Fruit fly (Drosophila melanogaster): ENCODE measurements around the gene shep.

shep gene

DNA sequence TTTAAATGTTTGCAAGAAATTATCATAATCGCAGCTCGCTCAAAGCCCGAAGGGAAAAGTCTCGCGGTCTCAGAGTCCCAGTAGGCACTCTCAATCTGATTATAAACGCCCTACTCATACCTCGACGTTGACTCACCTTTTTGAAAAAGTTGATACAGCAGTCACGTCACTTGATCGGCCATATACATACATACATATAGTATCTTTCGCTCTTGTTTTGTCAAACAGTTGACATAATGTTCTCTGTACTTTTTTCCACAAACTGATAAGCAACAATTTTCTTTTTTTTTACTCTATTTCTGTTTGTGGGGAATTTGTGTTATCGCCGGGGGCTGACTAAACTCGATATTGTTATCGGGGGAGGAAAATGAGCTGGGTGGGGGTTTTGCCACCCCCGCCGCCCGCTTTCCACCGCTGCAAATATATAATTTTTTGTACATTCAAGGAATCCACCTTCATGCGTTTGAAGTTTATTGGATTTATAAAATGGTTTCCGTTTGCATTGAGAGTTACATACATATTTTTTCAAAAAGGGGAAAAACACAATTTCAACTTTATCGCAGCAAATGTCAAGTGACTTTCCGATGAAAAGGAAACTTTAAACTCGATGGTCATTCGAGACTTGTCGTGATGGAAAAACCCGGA is 96.7 kb downstream of the shep start (continued):
- peak in 1 of 2 experiments; percentile 52 for TF ChIP-seq Pdp1 (GFP tag; optimal IDR thresholded peaks at IDR 0.05)
- no peak for TF ChIP-seq Sin3A (optimal IDR thresholded peaks at IDR 0.05)
- TF ChIP-seq nerfin-1 (tag; optimal IDR thresholded peaks at IDR 0.05): no peak
- TF ChIP-seq stc (GFP tag; IDR thresholded peaks at IDR 0.05): no peak
- TF ChIP-seq sd (tag; optimal IDR thresholded peaks at IDR 0.05): peak; percentile 85
- TF ChIP-seq sens (GFP tag): peak; percentile 33
- peak; percentile 16 for TF ChIP-seq lab (GFP tag; optimal IDR thresholded peaks at IDR 0.05)
- TF ChIP-seq tx (GFP tag; optimal IDR thresholded peaks at IDR 0.05): no peak
- TF ChIP-seq mirr (GFP tag; optimal IDR thresholded peaks at IDR 0.05): peak; percentile 32

DNA sequence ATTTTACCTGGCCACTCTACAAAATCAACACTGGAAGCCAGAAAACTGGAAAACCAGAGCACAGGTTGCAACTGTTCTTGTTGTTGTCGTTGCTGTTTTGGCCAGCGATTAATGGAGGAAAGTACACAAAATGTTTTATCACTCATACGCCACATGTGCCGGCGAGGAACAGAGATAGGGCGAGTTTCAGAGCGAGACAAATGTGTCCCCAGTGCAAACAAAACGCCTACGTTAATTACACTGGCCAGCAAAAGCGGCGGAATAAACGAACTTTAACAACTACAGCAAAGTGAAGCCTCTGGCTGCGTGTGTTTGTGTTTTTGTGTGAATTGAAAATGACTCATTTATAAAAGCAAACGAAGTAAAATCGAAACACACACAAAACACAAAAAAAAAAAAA is 97.6 kb downstream of the shep start:
- no peak for TF ChIP-seq CG5180 (GFP tag; optimal IDR thresholded peaks at IDR 0.05)
- TF ChIP-seq tna (GFP tag; IDR thresholded peaks at IDR 0.05; ENCODE audit: partially characterized antibody): no peak
- TF ChIP-seq unpg (GFP tag; optimal IDR thresholded peaks at IDR 0.05): peak; percentile 8
- no peak for TF ChIP-seq Nf-YA (GFP tag; IDR thresholded peaks at IDR 0.05)
- no peak for TF ChIP-seq CG17612 (GFP tag; IDR thresholded peaks at IDR 0.05)
- 0 out of 3 replicates have a peak, but pooled peaks have one; percentile 42 for TF ChIP-seq ci (GFP tag; IDR thresholded peaks at IDR 0.05)
- TF ChIP-seq CG7372 (GFP tag; IDR thresholded peaks at IDR 0.05): peak; percentile 39
- TF ChIP-seq Med (GFP tag): peak; percentile 60
- TF ChIP-seq CG6813 (GFP tag; optimal IDR thresholded peaks at IDR 0.05): no peak
- peak; percentile 2 for TF ChIP-seq ATbp (GFP tag; optimal IDR thresholded peaks at IDR 0.05)
- TF ChIP-seq CG2120 (GFP tag; optimal IDR thresholded peaks at IDR 0.05): no peak
- peak; percentile 22 for TF ChIP-seq lab (GFP tag; optimal IDR thresholded peaks at IDR 0.05)
- TF ChIP-seq kay (GFP tag; optimal IDR thresholded peaks at IDR 0.05): peak; percentile 4
- TF ChIP-seq CG10321 (GFP tag; IDR thresholded peaks at IDR 0.05): peak; percentile 57; the same call in 1 of the 2 replicates
- TF ChIP-seq CG18599 (GFP tag; optimal IDR thresholded peaks at IDR 0.05): peak; percentile 34
- TF ChIP-seq CoRest (tag; optimal IDR thresholded peaks at IDR 0.05): peak; percentile 4
- no peak for TF ChIP-seq CG6683 (GFP tag; optimal IDR thresholded peaks at IDR 0.05)
- TF ChIP-seq dmrt11E (tag; optimal IDR thresholded peaks at IDR 0.05): no peak
- TF ChIP-seq fd3F (GFP tag; optimal IDR thresholded peaks at IDR 0.05): no peak
- no peak for TF ChIP-seq Optix (GFP tag; IDR thresholded peaks at IDR 0.05)
- peak; percentile 28; the same call in 1 of the 2 replicates for TF ChIP-seq Rfx (GFP tag; IDR thresholded peaks at IDR 0.05)
- no peak for TF ChIP-seq sim (GFP tag; IDR thresholded peaks at IDR 0.05)
- no peak for TF ChIP-seq sisA (GFP tag; IDR thresholded peaks at IDR 0.05)
- no peak for TF ChIP-seq Drgx (GFP tag; IDR thresholded peaks at IDR 0.05)
- TF ChIP-seq ap (GFP tag; IDR thresholded peaks at IDR 0.05): 0 out of 2 replicates have a peak, but pooled peaks have one; percentile 25
- TF ChIP-seq CG2202 (tag; optimal IDR thresholded peaks at IDR 0.05): no peak
- TF ChIP-seq knrl (GFP tag; IDR thresholded peaks at IDR 0.05; ENCODE audit: partially characterized antibody): no peak
- 0 out of 3 replicates have a peak, but pooled peaks have one; percentile 24 for TF ChIP-seq otp (GFP tag; IDR thresholded peaks at IDR 0.05)
- TF ChIP-seq CG12744 (GFP tag; optimal IDR thresholded peaks at IDR 0.05): no peak
- TF ChIP-seq CG12071 (GFP tag; optimal IDR thresholded peaks at IDR 0.05): peak; percentile 8
- 0 out of 3 replicates have a peak, but pooled peaks have one; percentile 5 for TF ChIP-seq Mrtf (GFP tag; IDR thresholded peaks at IDR 0.05)
- TF ChIP-seq sr (GFP tag; IDR thresholded peaks at IDR 0.05): peak; percentile 63; the same call in 2 of the 3 replicates
- TF ChIP-seq CG7987 (GFP tag; optimal IDR thresholded peaks at IDR 0.05): peak; percentile 35
- TF ChIP-seq Abd-B (GFP tag; optimal IDR thresholded peaks at IDR 0.05): no peak
- peak; percentile 31 for TF ChIP-seq sqz (GFP tag; optimal IDR thresholded peaks at IDR 0.05)
- TF ChIP-seq p53 (GFP tag; optimal IDR thresholded peaks at IDR 0.05): no peak
- peak; percentile 28; the same call in 1 of the 2 replicates for TF ChIP-seq CG14441 (GFP tag; IDR thresholded peaks at IDR 0.05)
- no peak for TF ChIP-seq fd96Cb (tag; optimal IDR thresholded peaks at IDR 0.05)
- TF ChIP-seq Sox102F (GFP tag; optimal IDR thresholded peaks at IDR 0.05): peak; percentile 14
- TF ChIP-seq CG2875 (GFP tag; optimal IDR thresholded peaks at IDR 0.05): no peak

Measured in whole organism, embryonic.